Fruit fly (Drosophila melanogaster): ENCODE data around the gene Nop56.

Nop56 gene

dm6 chr3R:22400246-22400645 lies 20.6 kb downstream of the Nop56 start:
- no peak for TF ChIP-seq CG15073 (GFP tag; optimal IDR thresholded peaks at IDR 0.05)
- TF ChIP-seq CG10366 (GFP tag; IDR thresholded peaks at IDR 0.05): no peak
- TF ChIP-seq Antp (GFP tag; optimal IDR thresholded peaks at IDR 0.05): no peak
- no peak for TF ChIP-seq CG6813 (GFP tag; optimal IDR thresholded peaks at IDR 0.05)
- TF ChIP-seq CG2199 (GFP tag; IDR thresholded peaks at IDR 0.05): no peak
- TF ChIP-seq Optix (GFP tag; IDR thresholded peaks at IDR 0.05): no peak
- TF ChIP-seq vfl (GFP tag; optimal IDR thresholded peaks at IDR 0.05): no peak
- no peak for TF ChIP-seq CG1647 (GFP tag; optimal IDR thresholded peaks at IDR 0.05)
- no peak for TF ChIP-seq mld (GFP tag; IDR thresholded peaks at IDR 0.05; ENCODE audit: partially characterized antibody)
- TF ChIP-seq CG32772 (GFP tag; IDR thresholded peaks at IDR 0.05): no peak
- TF ChIP-seq CG12391 (tag; optimal IDR thresholded peaks at IDR 0.05): peak; percentile 5
- TF ChIP-seq CG17912 (GFP tag; optimal IDR thresholded peaks at IDR 0.05): no peak
- peak; percentile 34 for TF ChIP-seq Hsf (GFP tag; optimal IDR thresholded peaks at IDR 0.05)
- TF ChIP-seq Gsc (GFP tag; IDR thresholded peaks at IDR 0.05): no peak
- no peak for TF ChIP-seq unc-4 (GFP tag; IDR thresholded peaks at IDR 0.05; ENCODE audit: partially characterized antibody)
- no peak for TF ChIP-seq CG15011 (GFP tag; optimal IDR thresholded peaks at IDR 0.05)
- peak; percentile 30 for TF ChIP-seq Abd-B (GFP tag; optimal IDR thresholded peaks at IDR 0.05)
- no peak for TF ChIP-seq ap (GFP tag; IDR thresholded peaks at IDR 0.05)
- no peak for TF ChIP-seq Sox102F (GFP tag; optimal IDR thresholded peaks at IDR 0.05)
- no peak for TF ChIP-seq Jarid2 (GFP tag; optimal IDR thresholded peaks at IDR 0.05)
- TF ChIP-seq CG16815 (GFP tag; optimal IDR thresholded peaks at IDR 0.05): no peak
- no peak for TF ChIP-seq cg (GFP tag; optimal IDR thresholded peaks at IDR 0.05)
- peak; percentile 30 for TF ChIP-seq Oli (tag; optimal IDR thresholded peaks at IDR 0.05)
- peak; percentile 61; the same call in 2 of the 3 replicates for TF ChIP-seq row (GFP tag; IDR thresholded peaks at IDR 0.05)
- TF ChIP-seq Fer3 (tag; optimal IDR thresholded peaks at IDR 0.05): no peak
- TF ChIP-seq CG34422 (GFP tag; IDR thresholded peaks at IDR 0.05): peak; percentile 63; the same call in 1 of the 3 replicates
- no peak for TF ChIP-seq tll (GFP tag; optimal IDR thresholded peaks at IDR 0.05)
- no peak for TF ChIP-seq seq (GFP tag; IDR thresholded peaks at IDR 0.05)
- TF ChIP-seq ewg (GFP tag; optimal IDR thresholded peaks at IDR 0.05): no peak
- TF ChIP-seq Ets65A (GFP tag): peak; percentile 16
- no peak for TF ChIP-seq CG15269 (tag; optimal IDR thresholded peaks at IDR 0.05)
- no peak for TF ChIP-seq disco-r (GFP tag; optimal IDR thresholded peaks at IDR 0.05)
- peak; percentile 68 for TF ChIP-seq CG9932 (GFP tag; IDR thresholded peaks at IDR 0.05)
- TF ChIP-seq CG4854 (GFP tag; optimal IDR thresholded peaks at IDR 0.05): no peak
- no peak for TF ChIP-seq run (tag; optimal IDR thresholded peaks at IDR 0.05)
- TF ChIP-seq vnd (GFP tag; IDR thresholded peaks at IDR 0.05; ENCODE audit: partially characterized antibody): no peak
- no peak for TF ChIP-seq CG2129 (GFP tag; IDR thresholded peaks at IDR 0.05; ENCODE audit: partially characterized antibody)
- TF ChIP-seq h (optimal IDR thresholded peaks at IDR 0.05): no peak
- no peak for TF ChIP-seq CG10321 (GFP tag; IDR thresholded peaks at IDR 0.05)
- TF ChIP-seq CG17186 (GFP tag; optimal IDR thresholded peaks at IDR 0.05): no peak
- TF ChIP-seq Xrp1 (GFP tag; IDR thresholded peaks at IDR 0.05): peak; percentile 54; the same call in 1 of the 2 replicates
- peak; percentile 42; the same call in 1 of the 2 replicates for TF ChIP-seq CG17328 (GFP tag; IDR thresholded peaks at IDR 0.05)
- TF ChIP-seq CG4617 (GFP tag; optimal IDR thresholded peaks at IDR 0.05; ENCODE audit: borderline replicate concordance): no peak
- peak; percentile 43 for TF ChIP-seq CG6689 (GFP tag; IDR thresholded peaks at IDR 0.05)
- TF ChIP-seq CG6272 (GFP tag; IDR thresholded peaks at IDR 0.05): no peak
- peak; percentile 19 for TF ChIP-seq CG8924 (tag; optimal IDR thresholded peaks at IDR 0.05)
- TF ChIP-seq CG31388 (GFP tag; optimal IDR thresholded peaks at IDR 0.05): no peak
- peak; percentile 35; the same call in 1 of the 3 replicates for TF ChIP-seq Aef1 (GFP tag; IDR thresholded peaks at IDR 0.05)
- TF ChIP-seq CHES-1-like (GFP tag; optimal IDR thresholded peaks at IDR 0.05): no peak
- TF ChIP-seq en (GFP tag; optimal IDR thresholded peaks at IDR 0.05): no peak
- TF ChIP-seq CG7357 (GFP tag; IDR thresholded peaks at IDR 0.05): no peak
- TF ChIP-seq Hand (GFP tag; optimal IDR thresholded peaks at IDR 0.05): no peak

Data from whole organism, embryonic.